Worm (Caenorhabditis elegans) whole organism, mixed stage, embryonic: ENCODE measurements around the gene spe-6.

Experiments used
- M03D4.4 ChIP-seq: sonication (generic microtip); optimal IDR thresholded peaks from 2 replicates; lab custom pipeline; 2017; ENCODE audit warnings: mild to moderate bottlenecking, missing genetic modification characterization, missing compliant biosample characterization
- bed-3 ChIP-seq: fragments of 200-800 bp; sonication (Bioruptor generic); optimal IDR thresholded peaks from 3 replicates; lab custom pipeline; 2018; ENCODE audit warnings: mild to moderate bottlenecking, missing genetic modification characterization, moderate library complexity, missing compliant biosample characterization
- blmp-1 ChIP-seq: fragments of 150-350 bp; optimal IDR thresholded peaks from 2 replicates; lab custom pipeline; 2014; ENCODE audit warnings: missing biosample characterization, missing genetic modification characterization
- ceh-39 ChIP-seq: fragments of 150-350 bp; optimal IDR thresholded peaks from 2 replicates; lab custom pipeline; 2014; ENCODE audit warnings: missing biosample characterization, missing genetic modification characterization
- ceh-43 ChIP-seq: fragments of 200-800 bp; sonication (Bioruptor generic); optimal IDR thresholded peaks from 2 replicates; lab custom pipeline; 2018; ENCODE audit warnings: mild to moderate bottlenecking, missing genetic modification characterization, moderate library complexity, missing compliant biosample characterization
- ces-1 ChIP-seq: fragments of 150-350 bp; optimal IDR thresholded peaks from 2 replicates; lab custom pipeline; 2014; ENCODE audit warnings: missing biosample characterization, missing genetic modification reagents, missing genetic modification characterization
- elt-1 ChIP-seq: sonication (generic microtip); optimal IDR thresholded peaks from 2 replicates; lab custom pipeline; 2017; ENCODE audit warnings: missing genetic modification characterization, mild to moderate bottlenecking, missing compliant biosample characterization, antibody characterized with exemption, moderate library complexity, borderline replicate concordance; ENCODE audit not compliant: insufficient read depth
- elt-3 ChIP-seq: fragments of 150-350 bp; optimal IDR thresholded peaks from 2 replicates; lab custom pipeline; 2014; ENCODE audit warnings: missing biosample characterization, missing genetic modification characterization
- flh-1 ChIP-seq: fragments of 200-800 bp; sonication (Bioruptor generic); optimal IDR thresholded peaks from 2 replicates; lab custom pipeline; 2018; ENCODE audit warnings: mild to moderate bottlenecking, missing genetic modification characterization, moderate library complexity, missing compliant biosample characterization
- ham-2 ChIP-seq: fragments of 200-800 bp; sonication (Bioruptor generic); optimal IDR thresholded peaks from 2 replicates; lab custom pipeline; 2018; ENCODE audit warnings: mild to moderate bottlenecking, missing genetic modification characterization, missing compliant biosample characterization
- hlh-1 ChIP-seq: fragments of 150-350 bp; optimal IDR thresholded peaks from 2 replicates; lab custom pipeline; 2014; ENCODE audit warnings: missing biosample characterization, missing genetic modification reagents, missing genetic modification characterization
- lin-13 ChIP-seq: fragments of 150-350 bp; optimal IDR thresholded peaks from 2 replicates; lab custom pipeline; 2014; ENCODE audit warnings: missing biosample characterization, missing genetic modification characterization
- lin-32 ChIP-seq: fragments of 200-800 bp; sonication (Bioruptor generic); optimal IDR thresholded peaks from 2 replicates; lab custom pipeline; 2018; ENCODE audit warnings: mild to moderate bottlenecking, missing genetic modification characterization, missing compliant biosample characterization
- lsy-2 ChIP-seq: fragments of 150-350 bp; optimal IDR thresholded peaks from 2 replicates; lab custom pipeline; 2014; ENCODE audit warnings: missing biosample characterization, missing genetic modification characterization
- mab-5 ChIP-seq: fragments of 150-350 bp; optimal IDR thresholded peaks from 2 replicates; lab custom pipeline; 2014; ENCODE audit warnings: missing biosample characterization, missing genetic modification characterization
- mep-1 ChIP-seq: fragments of 150-350 bp; optimal IDR thresholded peaks from 2 replicates; lab custom pipeline; 2017; ENCODE audit warnings: missing biosample characterization, missing genetic modification reagents, missing genetic modification characterization, inconsistent platforms
- mls-2 ChIP-seq: sonication (generic microtip); optimal IDR thresholded peaks from 2 replicates; lab custom pipeline; 2016; ENCODE audit warnings: mild to moderate bottlenecking, missing genetic modification characterization, moderate library complexity, missing compliant biosample characterization
- nhr-12 ChIP-seq: fragments of 150-350 bp; optimal IDR thresholded peaks from 2 replicates; lab custom pipeline; 2014; ENCODE audit warnings: missing biosample characterization, missing genetic modification characterization
- nhr-2 ChIP-seq: fragments of 150-350 bp; optimal IDR thresholded peaks from 2 replicates; lab custom pipeline; 2014; ENCODE audit warnings: missing biosample characterization, missing genetic modification characterization
- nhr-237 ChIP-seq: fragments of 150-350 bp; optimal IDR thresholded peaks from 2 replicates; lab custom pipeline; 2014; ENCODE audit warnings: missing biosample characterization, missing genetic modification characterization
- nhr-76 ChIP-seq: sonication (generic microtip); optimal IDR thresholded peaks from 2 replicates; lab custom pipeline; 2017; ENCODE audit warnings: missing biosample characterization, missing genetic modification characterization
- pha-4 ChIP-seq: fragments of 150-350 bp; optimal IDR thresholded peaks from 2 replicates; lab custom pipeline; 2018; ENCODE audit warnings: missing biosample characterization, missing genetic modification reagents, missing genetic modification characterization
- sptf-1 ChIP-seq: sonication (generic microtip); optimal IDR thresholded peaks from 2 replicates; lab custom pipeline; 2017; ENCODE audit warnings: mild to moderate bottlenecking, missing genetic modification characterization, moderate library complexity, missing compliant biosample characterization
- tbx-8 ChIP-seq: fragments of 200-800 bp; sonication (Bioruptor generic); optimal IDR thresholded peaks from 2 replicates; lab custom pipeline; 2018; ENCODE audit warnings: mild to moderate bottlenecking, missing genetic modification characterization, moderate library complexity, missing compliant biosample characterization
- unc-120 ChIP-seq: sonication (generic microtip); optimal IDR thresholded peaks from 2 replicates; lab custom pipeline; 2017; ENCODE audit warnings: missing genetic modification characterization, missing compliant biosample characterization; ENCODE audit not compliant: poor library complexity, severe bottlenecking
- unc-39 ChIP-seq: fragments of 150-350 bp; optimal IDR thresholded peaks from 2 replicates; lab custom pipeline; 2014; ENCODE audit warnings: missing biosample characterization, missing genetic modification characterization
- ztf-11 ChIP-seq: fragments of 150-350 bp; optimal IDR thresholded peaks from 2 replicates; lab custom pipeline; 2014; ENCODE audit warnings: missing biosample characterization, missing genetic modification characterization

The spe-6 gene

DNA sequence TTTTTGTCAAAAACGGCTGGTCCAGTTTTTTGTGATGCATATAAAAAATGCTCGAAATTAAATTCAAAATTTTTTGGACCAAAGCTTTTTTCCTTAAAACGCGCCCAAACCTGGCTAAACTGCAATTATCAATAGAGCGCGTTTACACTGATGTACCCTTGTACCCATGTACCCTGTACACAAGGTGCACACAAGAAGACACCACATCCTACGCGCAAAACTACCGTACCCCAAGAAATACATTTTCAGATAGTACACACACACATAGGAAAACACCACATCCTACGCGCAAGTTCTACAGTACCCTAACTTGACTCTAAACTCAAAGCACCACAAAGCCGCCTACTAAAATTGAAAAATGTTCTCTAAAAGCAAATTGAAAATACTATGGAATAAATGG lies 34.0 kb upstream of the spe-6 start:
- TF ChIP-seq lsy-2 (tag; lab: Kevin White, UChicago) (peak; percentile 28), mab-5 (tag; lab: Kevin White, UChicago) (no peak)

DNA sequence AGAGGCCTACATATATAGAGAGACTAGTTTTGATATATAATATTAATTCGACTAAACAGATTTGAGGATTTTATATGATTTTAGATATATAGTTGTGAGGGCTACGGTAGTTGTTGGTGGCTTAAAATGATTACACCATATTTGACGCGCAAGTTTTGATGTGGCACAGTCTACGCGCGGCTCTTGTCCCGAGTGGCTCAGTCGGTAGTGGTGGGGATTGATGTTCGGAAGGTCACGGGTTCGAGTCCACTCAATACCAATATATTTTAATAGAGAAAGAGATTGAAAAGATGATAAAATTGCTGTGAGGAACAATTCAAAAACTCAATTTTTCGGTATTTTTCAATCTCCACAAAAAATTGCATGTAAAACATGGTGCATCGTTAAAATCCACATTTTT lies 32.4 kb upstream of the spe-6 start:
- TF ChIP-seq ces-1 (GFP tag; lab: Kevin White, UChicago) = no peak
- TF ChIP-seq nhr-237 = no peak
- TF ChIP-seq flh-1 = no peak
- TF ChIP-seq hlh-1 (tag; lab: Kevin White, UChicago) = no peak
- TF ChIP-seq lin-32 = no peak
- no peak for TF ChIP-seq nhr-76 (tag; lab: Kevin White, UChicago)
- no peak for TF ChIP-seq lsy-2 (tag; lab: Kevin White, UChicago)
- no peak for TF ChIP-seq bed-3 (GFP tag; lab: Kevin White, UChicago)
- TF ChIP-seq elt-1 (tag; lab: Kevin White, UChicago) = no peak
- TF ChIP-seq ceh-43 (GFP tag; lab: Kevin White, UChicago) = no peak
- no peak for TF ChIP-seq mab-5 (tag; lab: Kevin White, UChicago)

- TF ChIP-seq flh-1 (no peak), nhr-76 (tag; lab: Kevin White, UChicago) (no peak), M03D4.4 (tag; lab: Kevin White, UChicago) (no peak), nhr-2 (tag; lab: Kevin White, UChicago) (no peak), lsy-2 (tag; lab: Kevin White, UChicago) (no peak), sptf-1 (tag; lab: Kevin White, UChicago) (no peak), blmp-1 (tag; lab: Kevin White, UChicago) (no peak), hlh-1 (tag; lab: Kevin White, UChicago) (no peak), tbx-8 (GFP tag; lab: Kevin White, UChicago) (no peak), bed-3 (GFP tag; lab: Kevin White, UChicago) (no peak), lin-13 (tag; lab: Kevin White, UChicago) (no peak), mls-2 (tag; lab: Kevin White, UChicago) (no peak)
Measured at ce11 chrIII:11474674-11475306, 30.5 kb upstream of the spe-6 start.

ce11 chrIII:11477307-11477706 lies 28.0 kb upstream of the spe-6 start:
- TF ChIP-seq pha-4 (tag; lab: Kevin White, UChicago) = no peak
- no peak for TF ChIP-seq elt-3
- no peak for TF ChIP-seq M03D4.4 (tag; lab: Kevin White, UChicago)
- no peak for TF ChIP-seq unc-39 (tag; lab: Kevin White, UChicago)
- no peak for TF ChIP-seq ztf-11 (tag; lab: Kevin White, UChicago)
- no peak for TF ChIP-seq ham-2 (GFP tag; lab: Kevin White, UChicago)
- TF ChIP-seq lin-32 = no peak
- no peak for TF ChIP-seq unc-120 (tag; lab: Kevin White, UChicago)
- no peak for TF ChIP-seq nhr-12

DNA sequence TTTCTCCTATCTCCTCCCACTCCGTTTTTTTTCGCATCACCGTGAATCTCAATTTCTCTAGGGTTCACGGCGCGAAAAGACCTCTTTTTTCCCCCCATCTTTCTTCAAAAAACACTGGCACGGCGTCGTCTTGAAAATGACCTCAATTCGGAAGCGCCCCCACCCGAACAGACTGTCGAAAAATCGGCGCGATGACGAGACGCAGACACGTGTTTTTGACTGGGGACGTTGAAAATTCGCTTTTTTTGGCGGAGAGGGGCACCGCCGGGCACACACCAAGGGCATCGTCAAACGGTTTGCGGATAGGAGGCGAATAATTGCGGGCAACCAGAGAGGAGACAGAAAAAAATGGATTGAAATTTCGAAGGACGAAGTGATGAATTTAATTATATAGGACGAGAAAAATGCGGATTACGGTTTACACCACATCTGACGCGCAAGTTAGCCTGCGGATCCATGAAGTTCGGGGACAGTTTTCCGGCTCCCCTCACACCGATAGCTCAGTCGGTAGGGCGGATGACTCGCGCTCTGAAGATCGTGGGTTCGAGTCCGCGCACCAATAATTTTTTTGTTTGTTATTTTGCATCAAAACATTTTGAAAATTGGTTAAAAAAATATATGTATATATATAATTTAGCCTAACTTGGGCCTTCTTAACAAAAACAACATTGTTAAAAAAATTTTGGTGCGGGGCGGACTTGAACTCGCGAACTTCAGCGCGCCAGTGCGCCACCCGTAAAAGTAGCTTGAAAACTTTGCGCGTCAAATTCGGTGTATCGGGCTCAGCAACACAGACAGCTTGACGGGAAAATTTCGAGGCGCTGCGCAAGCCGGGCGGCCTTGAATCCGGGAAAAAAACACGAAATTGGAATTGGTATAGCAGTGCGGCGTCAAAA lies 26.6 kb upstream of the spe-6 start:
- TF ChIP-seq mep-1 (tag; lab: Kevin White, UChicago) = no peak
- TF ChIP-seq hlh-1 (tag; lab: Kevin White, UChicago) = no peak

- TF ChIP-seq mls-2 (tag; lab: Kevin White, UChicago) = peak; percentile 15
- peak; percentile 43 for TF ChIP-seq ceh-39 (tag; lab: Kevin White, UChicago)
- TF ChIP-seq nhr-2 (tag; lab: Kevin White, UChicago) = peak; percentile 98
- TF ChIP-seq lin-13 (tag; lab: Kevin White, UChicago) = no peak
- TF ChIP-seq M03D4.4 (tag; lab: Kevin White, UChicago) = peak; percentile 3
- TF ChIP-seq ces-1 (GFP tag; lab: Kevin White, UChicago) = peak; percentile 6
- peak; percentile 1 for TF ChIP-seq sptf-1 (tag; lab: Kevin White, UChicago)
- TF ChIP-seq mep-1 (tag; lab: Kevin White, UChicago) = no peak
Measured at ce11 chrIII:11481309-11481845, 23.9 kb upstream of the spe-6 start.
